Fruit fly (Drosophila melanogaster): ENCODE results near the gene Art6.

Art6 gene

DNA sequence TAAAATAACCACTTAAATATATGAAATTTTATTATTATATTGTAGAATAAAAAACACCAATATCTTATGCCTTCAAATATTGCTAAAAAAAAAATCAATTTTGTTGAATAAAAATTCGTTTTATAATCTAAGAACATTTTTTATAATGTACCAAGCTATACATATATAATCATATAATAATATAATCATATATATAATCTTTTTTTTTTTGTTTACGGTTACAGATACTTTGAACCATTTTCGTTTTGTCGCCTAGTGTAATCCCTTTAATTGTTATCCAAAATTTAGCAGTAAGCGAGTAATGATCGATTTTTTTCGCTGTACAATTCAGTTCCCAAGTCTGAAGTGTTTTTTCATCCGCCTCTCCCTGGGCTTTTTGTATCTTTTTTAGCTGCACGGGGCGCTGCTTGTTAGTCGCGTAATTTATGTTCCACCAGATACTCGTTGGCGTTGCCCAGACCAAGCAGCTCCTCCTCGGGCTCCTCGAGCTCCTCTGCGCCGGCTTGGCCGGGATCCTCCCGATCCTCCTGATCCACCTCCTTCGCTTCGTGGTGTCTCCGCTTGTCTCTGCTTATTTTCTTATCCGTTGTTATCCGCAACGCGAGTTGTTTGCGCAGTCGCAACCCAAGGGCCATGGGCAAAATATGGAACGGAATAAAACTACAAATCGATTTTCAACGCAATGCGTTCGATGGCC is 6.1 kb downstream of the Art6 start (continued):
- TF ChIP-seq dsx (GFP tag; optimal IDR thresholded peaks at IDR 0.05; ENCODE audit: poor library complexity, severe bottlenecking) (no peak), CG8119 (GFP tag; IDR thresholded peaks at IDR 0.05) (no peak), CG6808 (GFP tag; optimal IDR thresholded peaks at IDR 0.05) (peak; percentile 9), Sox14 (GFP tag; optimal IDR thresholded peaks at IDR 0.05) (no peak), Hr39 (GFP tag; optimal IDR thresholded peaks at IDR 0.05) (no peak), Eip75B (GFP tag; optimal IDR thresholded peaks at IDR 0.05) (no peak), CG16779 (tag; optimal IDR thresholded peaks at IDR 0.05) (no peak), Hr38 (GFP tag; optimal IDR thresholded peaks at IDR 0.05) (no peak), lz (GFP tag; optimal IDR thresholded peaks at IDR 0.05) (peak; percentile 2), CG15336 (GFP tag; IDR thresholded peaks at IDR 0.05) (no peak), achi (GFP tag; optimal IDR thresholded peaks at IDR 0.05) (peak; percentile 32), CG4318 (GFP tag; optimal IDR thresholded peaks at IDR 0.05) (no peak), CG6854 (GFP tag; optimal IDR thresholded peaks at IDR 0.05) (no peak), Ets96B (tag; optimal IDR thresholded peaks at IDR 0.05) (peak; percentile 21), pdm3 (GFP tag; optimal IDR thresholded peaks at IDR 0.05) (no peak), CG1621 (tag; optimal IDR thresholded peaks at IDR 0.05) (peak; percentile 67), Gug (GFP tag; IDR thresholded peaks at IDR 0.05) (no peak), Sox102F (GFP tag; optimal IDR thresholded peaks at IDR 0.05) (no peak), CG6163 (GFP tag; IDR thresholded peaks at IDR 0.05) (peak; percentile 54; the same call in 2 of the 3 replicates), CG32006 (GFP tag; optimal IDR thresholded peaks at IDR 0.05) (no peak), CG11902 (GFP tag; optimal IDR thresholded peaks at IDR 0.05) (no peak), CG3919 (GFP tag; optimal IDR thresholded peaks at IDR 0.05) (peak; percentile 14), OdsH (GFP tag; optimal IDR thresholded peaks at IDR 0.05) (no peak), dac (GFP tag; optimal IDR thresholded peaks at IDR 0.05) (no peak), CG3032 (tag; optimal IDR thresholded peaks at IDR 0.05) (peak; percentile 55), fd85E (GFP tag; optimal IDR thresholded peaks at IDR 0.05) (no peak), svp (GFP tag) (peak; percentile 64), Ets21C (GFP tag; optimal IDR thresholded peaks at IDR 0.05) (no peak), Smox (GFP tag; optimal IDR thresholded peaks at IDR 0.05) (no peak), esn (GFP tag; optimal IDR thresholded peaks at IDR 0.05) (peak; percentile 53), CG8319 (GFP tag; optimal IDR thresholded peaks at IDR 0.05) (no peak)

dm6 chr3R:13936309-13936708 is 9.3 kb downstream of the Art6 start:
- TF ChIP-seq CG9139 (GFP tag; optimal IDR thresholded peaks at IDR 0.05): no peak
- no peak for TF ChIP-seq eg (GFP tag; IDR thresholded peaks at IDR 0.05)
- no peak for TF ChIP-seq Hr38 (GFP tag; optimal IDR thresholded peaks at IDR 0.05)
- TF ChIP-seq Smox (GFP tag; optimal IDR thresholded peaks at IDR 0.05): no peak

- TF ChIP-seq CG15336 (GFP tag; IDR thresholded peaks at IDR 0.05) (no peak), Sox14 (GFP tag; optimal IDR thresholded peaks at IDR 0.05) (peak; percentile 54), CG1621 (tag; optimal IDR thresholded peaks at IDR 0.05) (no peak), Smox (GFP tag; optimal IDR thresholded peaks at IDR 0.05) (peak; percentile 69), CG8632 (GFP tag; optimal IDR thresholded peaks at IDR 0.05) (peak; percentile 71), Met (GFP tag; optimal IDR thresholded peaks at IDR 0.05) (peak; percentile 72), lz (GFP tag; optimal IDR thresholded peaks at IDR 0.05) (peak; percentile 67), Sox15 (GFP tag; optimal IDR thresholded peaks at IDR 0.05) (peak; percentile 24), CG32006 (GFP tag; optimal IDR thresholded peaks at IDR 0.05) (peak; percentile 53), Eip93F (GFP tag; optimal IDR thresholded peaks at IDR 0.05) (no peak), CG3919 (GFP tag; optimal IDR thresholded peaks at IDR 0.05) (peak; percentile 49), CG8319 (GFP tag; optimal IDR thresholded peaks at IDR 0.05) (peak; percentile 35), CG6808 (GFP tag; optimal IDR thresholded peaks at IDR 0.05) (peak; percentile 26), topi (GFP tag; optimal IDR thresholded peaks at IDR 0.05) (peak; percentile 67), Sox102F (GFP tag; optimal IDR thresholded peaks at IDR 0.05) (peak; percentile 72), CG31627 (GFP tag; optimal IDR thresholded peaks at IDR 0.05) (peak; percentile 53), fd59A (GFP tag; optimal IDR thresholded peaks at IDR 0.05) (peak; percentile 24), CG11902 (GFP tag; optimal IDR thresholded peaks at IDR 0.05) (peak; percentile 10), Blimp-1 (GFP tag; optimal IDR thresholded peaks at IDR 0.05) (no peak), CG10631 (GFP tag; optimal IDR thresholded peaks at IDR 0.05) (peak; percentile 36), CG9139 (GFP tag; optimal IDR thresholded peaks at IDR 0.05) (no peak), ss (GFP tag; optimal IDR thresholded peaks at IDR 0.05) (peak in 1 of 2 experiments; percentile 54), Gug (GFP tag; IDR thresholded peaks at IDR 0.05) (no peak), CG6163 (GFP tag; IDR thresholded peaks at IDR 0.05) (0 out of 3 replicates have a peak, but pooled peaks have one; percentile 30), Hr39 (GFP tag; optimal IDR thresholded peaks at IDR 0.05) (peak; percentile 57), CG6276 (GFP tag; optimal IDR thresholded peaks at IDR 0.05) (no peak), CG10669 (GFP tag; optimal IDR thresholded peaks at IDR 0.05) (peak; percentile 3), CG16779 (tag; optimal IDR thresholded peaks at IDR 0.05) (no peak), dac (GFP tag; optimal IDR thresholded peaks at IDR 0.05) (no peak)
Observed at dm6 chr3R:13934618-13935017, 11.0 kb downstream of the Art6 start.

Data from whole organism, prepupa.